Fruit fly (Drosophila melanogaster) whole organism, embryonic: Measurements from ENCODE around the gene CG8958.

Experiments
- B-H1 ChIP-seq: fragments of 200-800 bp; sonication (Bioruptor generic); IDR thresholded peaks from 3 replicates; pipeline ENCODE4 v1.3.6; 2022; ENCODE audit warnings: missing biosample characterization, missing genetic modification characterization
- B-H2 ChIP-seq: fragments of 200-800 bp; sonication (Bioruptor generic); optimal IDR thresholded peaks from 2 replicates; lab custom pipeline; 2018; ENCODE audit warnings: missing biosample characterization, mild to moderate bottlenecking, missing genetic modification characterization
- CG11560 ChIP-seq: fragments of 200-800 bp; sonication (Bioruptor generic); IDR thresholded peaks from 3 replicates; pipeline ENCODE4 v1.3.6; 2022; ENCODE audit warnings: missing biosample characterization, missing genetic modification characterization
- CG11695 ChIP-seq: fragments of 200-800 bp; sonication (Bioruptor generic); IDR thresholded peaks from 3 replicates; pipeline ENCODE4 v1.3.6; 2022; ENCODE audit warnings: missing biosample characterization, missing genetic modification characterization
- CG12155 ChIP-seq: fragments of 200-800 bp; sonication (Bioruptor generic); optimal IDR thresholded peaks from 3 replicates; lab custom pipeline; 2016; ENCODE audit warnings: missing biosample characterization, missing genetic modification characterization
- CG12659 ChIP-seq: fragments of 200-800 bp; sonication (Bioruptor generic); optimal IDR thresholded peaks from 3 replicates; lab custom pipeline; 2017; ENCODE audit warnings: mild to moderate bottlenecking, missing biosample characterization, missing genetic modification reagents, missing genetic modification characterization
- CG12744 ChIP-seq: fragments of 200-800 bp; sonication (Bioruptor generic); optimal IDR thresholded peaks from 2 replicates; lab custom pipeline; 2016; ENCODE audit warnings: missing biosample characterization, missing genetic modification characterization
- CG13296 ChIP-seq: fragments of 200-800 bp; sonication (Bioruptor generic); optimal IDR thresholded peaks from 3 replicates; lab custom pipeline; 2018; ENCODE audit warnings: missing biosample characterization, mild to moderate bottlenecking, missing genetic modification characterization
- CG14050 ChIP-seq: fragments of 200-800 bp; sonication (Bioruptor generic); IDR thresholded peaks from 3 replicates; pipeline ENCODE4 v1.3.6; 2022; ENCODE audit warnings: missing biosample characterization, missing genetic modification characterization
- CG16815 ChIP-seq: fragments of 200-800 bp; sonication (Bioruptor generic); optimal IDR thresholded peaks from 3 replicates; lab custom pipeline; 2017; ENCODE audit warnings: missing biosample characterization, mild to moderate bottlenecking, missing genetic modification characterization
- CG17361 ChIP-seq: fragments of 200-800 bp; sonication (Bioruptor generic); IDR thresholded peaks from 3 replicates; pipeline ENCODE4 v1.3.6; 2022; ENCODE audit warnings: missing biosample characterization, missing genetic modification characterization
- CG17912 ChIP-seq: fragments of 200-800 bp; sonication (Bioruptor generic); optimal IDR thresholded peaks from 2 replicates; lab custom pipeline; 2018; ENCODE audit warnings: missing biosample characterization, mild to moderate bottlenecking, missing genetic modification characterization
- CG1792 ChIP-seq: fragments of 200-800 bp; sonication (Bioruptor generic); optimal IDR thresholded peaks from 2 replicates; lab custom pipeline; 2016; ENCODE audit warnings: missing biosample characterization, missing genetic modification characterization
- CG33557 ChIP-seq: fragments of 200-800 bp; sonication (Bioruptor generic); optimal IDR thresholded peaks from 2 replicates; lab custom pipeline; 2019; ENCODE audit warnings: missing biosample characterization, mild to moderate bottlenecking, missing genetic modification characterization, moderate library complexity
- CG34376 ChIP-seq: fragments of 200-800 bp; sonication (Bioruptor generic); optimal IDR thresholded peaks from 2 replicates; lab custom pipeline; 2018; ENCODE audit warnings: missing biosample characterization, mild to moderate bottlenecking, missing genetic modification characterization
- CG3726 ChIP-seq: fragments of 200-800 bp; sonication (Bioruptor generic); IDR thresholded peaks from 3 replicates; pipeline ENCODE4, ENCODE4 v1.3.6; 2022; ENCODE audit warnings: missing biosample characterization, missing genetic modification characterization
- CG4328 ChIP-seq: fragments of 200-800 bp; sonication (Bioruptor generic); optimal IDR thresholded peaks from 3 replicates; lab custom pipeline; 2017; ENCODE audit warnings: missing biosample characterization, missing genetic modification reagents, missing genetic modification characterization
- CG4617 ChIP-seq: fragments of 200-800 bp; sonication (Bioruptor generic); optimal IDR thresholded peaks from 3 replicates; lab custom pipeline; 2016; ENCODE audit warnings: missing biosample characterization, missing genetic modification characterization, borderline replicate concordance
- CG6175 ChIP-seq: fragments of 200-800 bp; sonication (Bioruptor generic); IDR thresholded peaks from 3 replicates; pipeline ENCODE4 v1.3.6; 2022; ENCODE audit warnings: missing biosample characterization, missing genetic modification characterization
- CG7928 ChIP-seq: fragments of 200-800 bp; sonication (Bioruptor generic); optimal IDR thresholded peaks from 2 replicates; lab custom pipeline; 2017; ENCODE audit warnings: missing biosample characterization, mild to moderate bottlenecking, missing genetic modification characterization
- CG7963 ChIP-seq: fragments of 200-800 bp; sonication (Bioruptor generic); IDR thresholded peaks from 3 replicates; pipeline ENCODE4 v1.3.6; 2022; ENCODE audit warnings: missing biosample characterization, missing genetic modification characterization; ENCODE audit not compliant: partially characterized antibody
- Chrac-16 ChIP-seq: fragments of 200-800 bp; sonication (Bioruptor generic); optimal IDR thresholded peaks from 3 replicates; lab custom pipeline; 2016; ENCODE audit warnings: missing biosample characterization, missing genetic modification characterization
- Eip74EF ChIP-seq, 2 experiments: fragments of 200-800 bp in 1 of 2; fragments of >200 bp in 1 of 2; sonication (Bioruptor generic) in 1 of 2; optimal IDR thresholded peaks; 2 replicates each; lab custom pipeline; 2017 to 2019; ENCODE audit warnings: missing biosample characterization in 2 of 2, missing genetic modification characterization in 2 of 2, mild to moderate bottlenecking in 1 of 2, moderate library complexity in 1 of 2
- H15 ChIP-seq: fragments of 200-800 bp; sonication (Bioruptor generic); IDR thresholded peaks from 3 replicates; pipeline ENCODE4 v1.3.6; 2022; ENCODE audit warnings: missing biosample characterization, missing genetic modification characterization
- HHEX ChIP-seq: fragments of 200-800 bp; sonication (Bioruptor generic); optimal IDR thresholded peaks from 3 replicates; lab custom pipeline; 2017; ENCODE audit warnings: missing biosample characterization, mild to moderate bottlenecking, missing genetic modification characterization, missing genetic modification reagents
- HLHmδ ChIP-seq: fragments of 200-800 bp; sonication (Bioruptor generic); optimal IDR thresholded peaks from 2 replicates; lab custom pipeline; 2018; ENCODE audit warnings: missing biosample characterization, mild to moderate bottlenecking, missing genetic modification characterization, moderate library complexity
- Hand ChIP-seq: fragments of 200-800 bp; sonication (Bioruptor generic); optimal IDR thresholded peaks from 2 replicates; lab custom pipeline; 2017; ENCODE audit warnings: mild to moderate bottlenecking, missing biosample characterization, missing genetic modification reagents, missing genetic modification characterization
- Hey ChIP-seq: fragments of 200-800 bp; sonication (Bioruptor generic); optimal IDR thresholded peaks from 3 replicates; lab custom pipeline; 2018; ENCODE audit warnings: missing biosample characterization, mild to moderate bottlenecking, missing genetic modification characterization
- HmgD ChIP-seq: fragments of 200-800 bp; sonication (Bioruptor generic); optimal IDR thresholded peaks from 3 replicates; lab custom pipeline; 2016; ENCODE audit warnings: missing biosample characterization, missing genetic modification characterization
- HmgZ ChIP-seq: fragments of 200-800 bp; sonication (Bioruptor generic); optimal IDR thresholded peaks from 2 replicates; lab custom pipeline; 2018; ENCODE audit warnings: missing biosample characterization, mild to moderate bottlenecking, missing genetic modification characterization
- Hr78 ChIP-seq, 2 experiments: fragments of 200-800 bp in 1 of 2; fragments of >200 bp in 1 of 2; sonication (Bioruptor generic) in 1 of 2; optimal IDR thresholded peaks; 2 replicates each; lab custom pipeline; 2017 to 2019; ENCODE audit warnings: missing biosample characterization in 2 of 2, missing genetic modification characterization in 2 of 2, mild to moderate bottlenecking in 1 of 2, moderate library complexity in 1 of 2
- MTF-1 ChIP-seq: fragments of 200-800 bp; sonication (Bioruptor generic); optimal IDR thresholded peaks from 2 replicates; lab custom pipeline; 2018; ENCODE audit warnings: missing biosample characterization, mild to moderate bottlenecking, missing genetic modification characterization, borderline replicate concordance
- NC2α ChIP-seq: fragments of 200-800 bp; sonication (Bioruptor generic); optimal IDR thresholded peaks from 2 replicates; lab custom pipeline; 2016; ENCODE audit warnings: missing biosample characterization, missing genetic modification characterization
- Nf-YA ChIP-seq: fragments of 200-800 bp; sonication (Bioruptor generic); IDR thresholded peaks from 2 replicates; pipeline ENCODE4 v1.3.6; 2022; ENCODE audit warnings: missing biosample characterization, missing genetic modification characterization
- Optix ChIP-seq: fragments of 200-800 bp; sonication (Bioruptor generic); IDR thresholded peaks from 3 replicates; pipeline ENCODE4 v1.3.6; 2022; ENCODE audit warnings: missing biosample characterization, missing genetic modification characterization
- Scr ChIP-seq: fragments of 200-800 bp; sonication (Bioruptor generic); IDR thresholded peaks from 2 replicates; pipeline ENCODE4 v1.3.6; 2022; ENCODE audit warnings: missing biosample characterization, missing genetic modification characterization; ENCODE audit not compliant: partially characterized antibody
- Sox100B ChIP-seq: fragments of 200-800 bp; sonication (Bioruptor generic); optimal IDR thresholded peaks from 3 replicates; lab custom pipeline; 2018; ENCODE audit warnings: missing biosample characterization, mild to moderate bottlenecking, missing genetic modification characterization
- bab2 ChIP-seq: fragments of 200-800 bp; sonication (Bioruptor generic); optimal IDR thresholded peaks from 2 replicates; lab custom pipeline; 2016; ENCODE audit warnings: missing biosample characterization, missing genetic modification characterization
- ci ChIP-seq: fragments of 200-800 bp; sonication (Bioruptor generic); IDR thresholded peaks from 3 replicates; pipeline ENCODE4 v1.3.6; 2022; ENCODE audit warnings: missing biosample characterization, missing genetic modification characterization
- ftz-f1 ChIP-seq: fragments of 200-800 bp; sonication (Bioruptor generic); optimal IDR thresholded peaks from 2 replicates; lab custom pipeline; 2016; ENCODE audit warnings: missing biosample characterization, missing genetic modification characterization
- grn ChIP-seq: fragments of 200-800 bp; sonication (Bioruptor generic); optimal IDR thresholded peaks from 3 replicates; lab custom pipeline; 2017; ENCODE audit warnings: missing biosample characterization, missing genetic modification characterization
- gsb ChIP-seq: fragments of 200-800 bp; sonication (Bioruptor generic); IDR thresholded peaks from 2 replicates; pipeline ENCODE4 v1.3.6; 2022; ENCODE audit warnings: missing biosample characterization, missing genetic modification characterization
- ham ChIP-seq: fragments of 200-800 bp; sonication (Bioruptor generic); IDR thresholded peaks from 2 replicates; pipeline ENCODE4 v1.3.6; 2022; ENCODE audit warnings: missing biosample characterization, missing genetic modification characterization
- lbe ChIP-seq: fragments of 200-800 bp; sonication (Bioruptor generic); optimal IDR thresholded peaks from 2 replicates; lab custom pipeline; 2016; ENCODE audit warnings: missing biosample characterization, mild to moderate bottlenecking, missing genetic modification characterization
- p53 ChIP-seq: fragments of 200-800 bp; sonication (Bioruptor generic); optimal IDR thresholded peaks from 2 replicates; lab custom pipeline; 2016; ENCODE audit warnings: missing biosample characterization, missing genetic modification characterization
- tgo ChIP-seq: fragments of 200-800 bp; sonication (Bioruptor generic); IDR thresholded peaks from 3 replicates; pipeline ENCODE4 v1.3.6; 2022; ENCODE audit warnings: missing biosample characterization, missing genetic modification characterization
- usp ChIP-seq: fragments of >200 bp; optimal IDR thresholded peaks from 2 replicates; lab custom pipeline; 2017; ENCODE audit warnings: missing biosample characterization, missing genetic modification characterization
- vvl ChIP-seq: fragments of 200-800 bp; sonication (Bioruptor generic); IDR thresholded peaks from 2 replicates; pipeline ENCODE4 v1.3.6; 2022; ENCODE audit warnings: missing biosample characterization, missing genetic modification characterization
- zen2 ChIP-seq: fragments of 200-800 bp; sonication (Bioruptor generic); IDR thresholded peaks from 3 replicates; pipeline ENCODE4 v1.3.6; 2022; ENCODE audit warnings: missing biosample characterization, missing genetic modification characterization; ENCODE audit not compliant: partially characterized antibody

The CG8958 gene

dm6 chrX:16102338-16103218 lies 19.5 kb downstream of the CG8958 start (continued):
- peak; percentile 4 for TF ChIP-seq HHEX (GFP tag; lab: Kevin White, UChicago)
- TF ChIP-seq CG14050, result no peak
- TF ChIP-seq MTF-1, result no peak
- TF ChIP-seq CG34376 (GFP tag; lab: Kevin White, UChicago), result no peak
- TF ChIP-seq Hand (GFP tag; lab: Kevin White, UChicago), result no peak
- TF ChIP-seq CG33557 (GFP tag; lab: Kevin White, UChicago), result no peak
- TF ChIP-seq HLHmδ (GFP tag; lab: Kevin White, UChicago), result no peak
- TF ChIP-seq tgo, result no peak; the same call in 2 of the 3 replicates
- TF ChIP-seq CG7963 (GFP tag; lab: Robert Waterston, UW), result no peak
- TF ChIP-seq CG3726 (GFP tag; lab: Robert Waterston, UW), result no peak
- TF ChIP-seq ci (GFP tag; lab: Robert Waterston, UW), result no peak
- TF ChIP-seq usp (GFP tag; lab: Kevin White, UChicago), result no peak
- TF ChIP-seq ftz-f1 (GFP tag; lab: Kevin White, UChicago), result no peak
- TF ChIP-seq CG17361 (GFP tag; lab: Robert Waterston, UW), result no peak
- TF ChIP-seq B-H1 (GFP tag; lab: Robert Waterston, UW), result no peak
- no peak for TF ChIP-seq ham
- no peak for TF ChIP-seq CG6175 (GFP tag; lab: Robert Waterston, UW)
- 0 out of 3 replicates have a peak, but pooled peaks have one; percentile 17 for TF ChIP-seq CG11695 (GFP tag; lab: Robert Waterston, UW)
- no peak for TF ChIP-seq CG4328 (GFP tag; lab: Kevin White, UChicago)
- TF ChIP-seq Nf-YA (GFP tag; lab: Robert Waterston, UW), result no peak
- TF ChIP-seq HmgZ, result no peak
- TF ChIP-seq CG12744 (GFP tag; lab: Kevin White, UChicago), result no peak
- peak; percentile 6 for TF ChIP-seq CG12659 (GFP tag; lab: Kevin White, UChicago)
- no peak for TF ChIP-seq HmgD (GFP tag; lab: Kevin White, UChicago)
- TF ChIP-seq CG4617 (GFP tag; lab: Kevin White, UChicago), result no peak
- peak; percentile 24 for TF ChIP-seq CG12155 (GFP tag; lab: Kevin White, UChicago)
- no peak for TF ChIP-seq CG7928
- no peak for TF ChIP-seq CG17912 (GFP tag; lab: Kevin White, UChicago)
- no peak for TF ChIP-seq Eip74EF (GFP tag; optimal IDR thresholded peaks at IDR 0.05; lab: Kevin White, UChicago)
- no peak for TF ChIP-seq H15 (GFP tag; lab: Robert Waterston, UW)
- no peak for TF ChIP-seq Hey (tag; lab: Kevin White, UChicago)
- TF ChIP-seq Optix, result no peak
- TF ChIP-seq Scr, result no peak
- no peak for TF ChIP-seq B-H2 (GFP tag; lab: Kevin White, UChicago)
- TF ChIP-seq CG13296 (GFP tag; lab: Kevin White, UChicago), result no peak
- peak; percentile 30 for TF ChIP-seq lbe
- TF ChIP-seq Hr78 (GFP tag; optimal IDR thresholded peaks at IDR 0.05; lab: Kevin White, UChicago), result no peak
- no peak for TF ChIP-seq gsb
- no peak for TF ChIP-seq zen2 (GFP tag; lab: Robert Waterston, UW)
- no peak for TF ChIP-seq CG11560 (tag; lab: Robert Waterston, UW)
- no peak for TF ChIP-seq Sox100B
- no peak for TF ChIP-seq bab2 (GFP tag; lab: Kevin White, UChicago)
- TF ChIP-seq vvl, result 0 out of 2 replicates have a peak, but pooled peaks have one; percentile 13
- TF ChIP-seq CG1792 (GFP tag; lab: Kevin White, UChicago), result no peak
- TF ChIP-seq NC2α, result no peak
- peak; percentile 14 for TF ChIP-seq Chrac-16 (GFP tag; lab: Kevin White, UChicago)
- no peak for TF ChIP-seq p53 (GFP tag; lab: Kevin White, UChicago)
- peak; percentile 40 for TF ChIP-seq grn (GFP tag; lab: Kevin White, UChicago)
- TF ChIP-seq CG16815 (GFP tag; lab: Kevin White, UChicago), result no peak
